Fruit fly (Drosophila melanogaster): Measurements from ENCODE around the gene Or85e.

Or85e gene

DNA sequence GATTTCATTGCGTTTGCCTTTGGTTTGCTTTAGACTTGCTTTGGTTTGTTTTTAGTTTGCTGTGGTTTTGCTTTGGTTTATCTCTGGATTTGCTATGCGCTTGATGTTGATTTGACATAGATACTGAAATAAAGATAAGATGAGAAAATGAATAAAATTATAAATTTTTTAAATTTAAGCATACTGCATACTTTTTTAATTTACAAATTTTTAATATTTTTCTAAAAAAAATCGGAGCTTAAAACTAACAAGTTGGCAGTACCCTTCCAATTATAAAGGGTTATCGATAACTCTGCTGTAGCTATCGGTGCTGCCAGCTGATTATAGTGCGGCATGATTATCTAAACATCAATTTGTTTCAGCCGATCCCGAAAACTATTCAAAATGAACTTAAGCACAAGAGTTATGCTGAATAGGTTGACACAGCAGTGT, 38.1 kb upstream of the Or85e start, which contains the start of gene mRpL19 (continued):
- TF ChIP-seq Tbp (GFP tag; optimal IDR thresholded peaks at IDR 0.05) (no peak), Hr39 (optimal IDR thresholded peaks at IDR 0.05) (no peak), ranshi (GFP tag; IDR thresholded peaks at IDR 0.05) (peak; percentile 11; the same call in 1 of the 2 replicates), CG13894 (tag; optimal IDR thresholded peaks at IDR 0.05) (peak; percentile 43), Ada2b (GFP tag; IDR thresholded peaks at IDR 0.05) (no peak), HmgZ (tag; optimal IDR thresholded peaks at IDR 0.05) (peak; percentile 17), CG12236 (GFP tag; optimal IDR thresholded peaks at IDR 0.05) (no peak), dimm (GFP tag; IDR thresholded peaks at IDR 0.05) (no peak), CG10959 (GFP tag; IDR thresholded peaks at IDR 0.05) (no peak), CG6689 (GFP tag; IDR thresholded peaks at IDR 0.05) (no peak), CG6254 (GFP tag; optimal IDR thresholded peaks at IDR 0.05) (no peak), sc (optimal IDR thresholded peaks at IDR 0.05) (no peak), sc (GFP tag; optimal IDR thresholded peaks at IDR 0.05) (no peak), gro (GFP tag; optimal IDR thresholded peaks at IDR 0.05) (peak; percentile 11), fd96Cb (tag; optimal IDR thresholded peaks at IDR 0.05) (no peak), HLHmδ (GFP tag; optimal IDR thresholded peaks at IDR 0.05) (no peak), CG1024 (GFP tag; IDR thresholded peaks at IDR 0.05) (no peak), lmd (GFP tag; IDR thresholded peaks at IDR 0.05) (no peak), sna (GFP tag; IDR thresholded peaks at IDR 0.05; ENCODE audit: partially characterized antibody) (no peak), B-H2 (GFP tag; optimal IDR thresholded peaks at IDR 0.05) (peak; percentile 56), CG32532 (GFP tag; IDR thresholded peaks at IDR 0.05) (peak; percentile 57; the same call in 1 of the 2 replicates), Nf-YC (tag; optimal IDR thresholded peaks at IDR 0.05) (peak; percentile 64), CG10147 (GFP tag; optimal IDR thresholded peaks at IDR 0.05) (peak; percentile 46)

DNA sequence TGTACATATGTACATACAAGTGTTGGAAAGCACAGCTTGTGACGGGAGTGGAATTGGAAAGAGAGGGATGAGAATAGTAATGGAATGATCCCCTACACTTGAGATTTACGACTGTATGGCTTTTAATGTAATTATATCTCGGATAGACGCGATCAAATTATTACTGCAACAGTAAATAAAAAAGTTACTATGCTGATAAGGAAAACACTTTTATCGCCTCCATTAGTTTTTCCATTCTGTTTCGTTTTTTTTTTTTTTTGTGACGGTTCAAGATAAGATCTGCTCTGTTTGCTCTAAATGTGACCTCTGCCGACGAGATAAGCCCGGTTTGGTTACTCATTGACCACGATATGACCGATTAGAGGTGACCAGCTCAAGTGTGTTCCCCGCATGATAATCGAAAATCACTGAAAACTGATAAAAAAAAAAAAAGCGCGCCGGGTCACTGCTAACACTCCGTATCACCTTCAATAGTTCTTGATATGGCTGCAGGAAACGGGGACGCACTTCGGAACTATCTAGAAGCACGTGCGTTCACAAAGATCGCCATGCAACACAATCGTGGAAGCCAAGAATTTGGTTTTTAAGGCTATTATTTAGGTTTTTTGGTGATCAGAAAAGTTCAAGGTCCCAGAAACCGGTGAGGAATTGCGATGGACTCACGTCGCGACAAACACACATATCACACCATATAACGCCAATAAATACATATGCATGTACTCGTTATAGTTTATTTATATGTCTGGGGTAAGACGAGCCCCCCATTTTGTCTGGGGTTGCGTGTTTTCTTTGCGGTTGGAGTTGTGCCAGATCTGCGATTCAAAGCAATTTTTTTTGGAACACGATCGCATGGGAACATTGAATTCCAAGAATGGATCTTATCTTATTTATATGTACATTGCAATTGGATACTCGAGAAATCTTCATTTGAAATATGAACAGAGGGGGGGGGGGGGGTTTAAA, 35.1 kb upstream of the Or85e start, which contains the start of gene p:
p (minus strand) TSS at position 156 of the 963 bp plus-strand sequence.
- TF ChIP-seq gem (tag; optimal IDR thresholded peaks at IDR 0.05) (peak; percentile 61), bowl (GFP tag; IDR thresholded peaks at IDR 0.05) (no peak), lola (GFP tag; optimal IDR thresholded peaks at IDR 0.05) (no peak), da (GFP tag; optimal IDR thresholded peaks at IDR 0.05) (no peak), Ravus (GFP tag; IDR thresholded peaks at IDR 0.05) (no peak), CG30020 (tag; optimal IDR thresholded peaks at IDR 0.05) (no peak), shn (GFP tag; optimal IDR thresholded peaks at IDR 0.05) (peak; percentile 39), Taf1 (GFP tag; IDR thresholded peaks at IDR 0.05) (no peak), Hr51 (GFP tag; optimal IDR thresholded peaks at IDR 0.05) (peak in 1 of 2 experiments; percentile 43), CG14965 (GFP tag; optimal IDR thresholded peaks at IDR 0.05; ENCODE audit: borderline replicate concordance) (no peak), dati (GFP tag; IDR thresholded peaks at IDR 0.05) (no peak), sd (tag; optimal IDR thresholded peaks at IDR 0.05) (peak; percentile 16), aop (GFP tag; IDR thresholded peaks at IDR 0.05) (no peak), ttk (GFP tag; IDR thresholded peaks at IDR 0.05) (peak; percentile 37; the same call in 1 of the 2 replicates), ci (GFP tag; IDR thresholded peaks at IDR 0.05) (peak; percentile 66; the same call in 1 of the 3 replicates), CG13424 (tag; optimal IDR thresholded peaks at IDR 0.05) (peak; percentile 31), grau (tag; optimal IDR thresholded peaks at IDR 0.05) (peak; percentile 15), slp2 (GFP tag; optimal IDR thresholded peaks at IDR 0.05) (peak; percentile 36), crol (GFP tag; IDR thresholded peaks at IDR 0.05) (no peak), mld (GFP tag; IDR thresholded peaks at IDR 0.05; ENCODE audit: partially characterized antibody) (no peak), slbo (GFP tag; IDR thresholded peaks at IDR 0.05) (peak; percentile 56), CG2199 (GFP tag; IDR thresholded peaks at IDR 0.05) (no peak), H15 (GFP tag; IDR thresholded peaks at IDR 0.05) (no peak), fu2 (GFP tag; optimal IDR thresholded peaks at IDR 0.05) (peak; percentile 45), CG8388 (GFP tag; optimal IDR thresholded peaks at IDR 0.05) (no peak), Bteb2 (GFP tag; optimal IDR thresholded peaks at IDR 0.05) (peak; percentile 17), CG13894 (tag; optimal IDR thresholded peaks at IDR 0.05) (peak; percentile 32), H2.0 (GFP tag; IDR thresholded peaks at IDR 0.05) (no peak)

Data from whole organism, embryonic.